Fruit fly (Drosophila melanogaster) whole organism, adult: Measurements from ENCODE around the gene CG4645.

Experiments used
- CG11617 ChIP-seq: fragments of 200-800 bp; sonication (Bioruptor generic); optimal IDR thresholded peaks from 2 replicates; lab custom pipeline; 2017; ENCODE audit warnings: mild to moderate bottlenecking, missing biosample characterization, missing genetic modification reagents, missing genetic modification characterization
- CG1620 ChIP-seq: fragments of 200-800 bp; sonication (Bioruptor generic); optimal IDR thresholded peaks from 2 replicates; lab custom pipeline; 2016; ENCODE audit warnings: missing biosample characterization, missing genetic modification characterization
- CG33017 ChIP-seq: fragments of 200-800 bp; sonication (Bioruptor generic); optimal IDR thresholded peaks from 2 replicates; lab custom pipeline; 2018; ENCODE audit warnings: missing biosample characterization, mild to moderate bottlenecking, missing genetic modification characterization, moderate library complexity
- cic ChIP-seq: fragments of 200-800 bp; sonication (Bioruptor generic); optimal IDR thresholded peaks from 2 replicates; lab custom pipeline; 2017; ENCODE audit warnings: missing biosample characterization, mild to moderate bottlenecking, missing genetic modification characterization, moderate library complexity
- kay ChIP-seq: fragments of 200-800 bp; sonication (Bioruptor generic); peaks from one replicate; lab custom pipeline; 2016; ENCODE audit warnings: missing biosample characterization, missing genetic modification characterization, borderline replicate concordance
- ovo ChIP-seq: fragments of 200-800 bp; sonication (Bioruptor generic); optimal IDR thresholded peaks from 2 replicates; lab custom pipeline; 2016; ENCODE audit warnings: missing biosample characterization, missing genetic modification characterization

DNA sequence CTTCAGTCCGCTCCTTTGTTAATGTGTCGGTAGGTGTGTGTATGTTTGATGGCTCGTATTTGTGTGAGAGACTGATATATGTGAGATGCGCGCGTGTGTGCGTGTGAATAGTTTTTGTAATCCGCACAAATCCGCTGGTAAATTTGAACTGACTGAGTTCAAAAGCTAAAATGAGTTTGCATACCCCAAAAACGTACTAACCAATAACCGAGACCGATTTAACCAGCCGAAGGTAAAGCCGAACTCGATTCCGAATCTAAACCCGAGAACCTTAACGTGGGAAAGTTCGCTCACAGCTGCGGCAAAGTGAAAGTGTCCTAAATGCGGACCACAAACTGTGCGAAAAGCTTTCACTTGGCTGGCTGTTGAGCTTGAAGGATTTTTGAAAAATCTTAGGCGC, 41.1 kb upstream of the CG4645 start:
- TF ChIP-seq ovo (GFP tag; lab: Kevin White, UChicago), result no peak
- no peak for TF ChIP-seq CG1620
- TF ChIP-seq cic (GFP tag; lab: Kevin White, UChicago), result no peak
- TF ChIP-seq kay (GFP tag; lab: Kevin White, UChicago), result no peak
- no peak for TF ChIP-seq CG11617 (GFP tag; lab: Kevin White, UChicago)
- no peak for TF ChIP-seq CG33017 (tag; lab: Kevin White, UChicago)
